Worm (Caenorhabditis elegans): ENCODE results near the gene mel-28.
"Not testable (repeated sequence)": the region's sequence is repeated elsewhere in the genome, so short reads cannot be mapped to it uniquely, and the experiment has no call there.

Gene mel-28

DNA sequence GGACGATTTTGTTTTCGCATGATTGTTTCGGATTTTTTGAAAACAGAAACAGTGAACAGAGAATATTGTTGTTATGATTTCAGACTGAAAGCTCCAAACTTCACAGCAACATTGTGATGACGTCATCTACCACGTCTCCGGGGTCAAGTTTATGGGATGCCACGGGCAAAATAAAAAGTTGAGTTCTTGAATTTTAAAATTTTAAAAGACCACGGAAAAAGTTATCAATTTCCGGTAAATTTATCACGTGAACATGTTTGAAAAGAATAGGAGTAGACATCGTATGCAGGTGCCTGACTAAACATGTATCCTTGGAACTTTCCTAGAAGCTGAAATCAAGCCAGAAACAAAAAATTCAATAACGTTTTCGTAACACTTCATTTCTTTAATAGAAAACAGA is 22.4 kb upstream of the mel-28 start, which contains the start of gene B0393.4:
Gene B0393.4, minus strand, starts transcription at position 101 of the 400 bp plus-strand sequence.
- TF ChIP-seq ztf-29 (GFP tag; IDR thresholded peaks at IDR 0.05) (no peak), T22C8.4 (GFP tag; IDR thresholded peaks at IDR 0.05) (no peak), ref-1 (GFP tag; conservative IDR thresholded peaks at IDR 0.05) (no peak), cog-1 (tag; optimal IDR thresholded peaks at IDR 0.05) (no peak), klf-2 (GFP tag; conservative IDR thresholded peaks at IDR 0.05) (no peak), tab-1 (GFP tag; IDR thresholded peaks at IDR 0.05) (no peak), ztf-23 (GFP tag; IDR thresholded peaks at IDR 0.05) (no peak), med-1 (GFP tag; optimal IDR thresholded peaks at IDR 0.05; ENCODE audit: insufficient read depth) (no peak), flt-1 (GFP tag; IDR thresholded peaks at IDR 0.05) (no peak)

DNA sequence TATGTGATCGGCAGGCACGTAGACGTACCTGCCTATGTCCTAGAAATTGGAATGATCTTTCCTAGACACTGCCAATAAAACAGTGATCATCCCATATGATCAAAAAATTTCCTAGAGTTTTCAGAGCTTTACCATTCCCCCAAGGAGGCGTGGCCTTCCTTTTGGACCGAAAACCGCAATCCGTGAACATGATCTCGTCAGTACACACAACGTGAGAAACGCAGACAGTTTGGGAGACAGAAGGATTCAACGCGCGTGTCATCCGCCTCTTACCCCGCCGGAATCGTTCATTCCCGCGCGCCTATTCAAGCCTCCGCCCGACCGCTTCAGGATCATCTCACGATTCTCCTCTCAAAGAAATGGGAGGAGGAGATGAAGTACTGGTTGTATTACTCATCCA is 20.4 kb upstream of the mel-28 start, which contains the start of gene B0393.5:
Gene B0393.5, plus strand, starts transcription at position 301 of the 400 bp plus-strand sequence.
- no peak for TF ChIP-seq tab-1 (GFP tag; IDR thresholded peaks at IDR 0.05)
- TF ChIP-seq T22C8.4 (GFP tag; IDR thresholded peaks at IDR 0.05), result no peak
- TF ChIP-seq cog-1 (tag; optimal IDR thresholded peaks at IDR 0.05), result no peak
- no peak for TF ChIP-seq klf-2 (GFP tag; conservative IDR thresholded peaks at IDR 0.05)
- TF ChIP-seq flt-1 (GFP tag; IDR thresholded peaks at IDR 0.05), result no peak
- no peak for TF ChIP-seq ztf-29 (GFP tag; IDR thresholded peaks at IDR 0.05)
- no peak for TF ChIP-seq ref-1 (GFP tag; conservative IDR thresholded peaks at IDR 0.05)
- no peak for TF ChIP-seq med-1 (GFP tag; optimal IDR thresholded peaks at IDR 0.05; ENCODE audit: insufficient read depth)

DNA sequence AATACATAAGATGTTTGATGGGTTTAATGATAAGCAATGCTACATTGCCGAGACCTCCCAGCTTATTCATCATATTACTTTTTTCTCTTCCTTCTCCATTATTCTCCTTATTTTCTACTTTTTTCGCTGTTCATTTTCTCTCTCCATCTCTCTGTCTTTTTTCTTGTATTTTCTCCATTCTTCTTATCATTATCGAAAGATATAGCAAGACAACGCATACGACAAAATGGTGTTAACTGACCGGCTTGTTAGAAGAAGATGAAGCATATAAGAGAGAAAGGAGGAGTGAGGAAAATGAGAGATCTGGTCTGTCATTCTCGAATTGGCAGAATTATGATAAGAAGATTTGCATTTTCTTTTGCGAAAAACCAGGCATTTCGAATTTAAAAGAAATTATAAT is 19.0 kb upstream of the mel-28 start:
- no peak for TF ChIP-seq med-1 (GFP tag; optimal IDR thresholded peaks at IDR 0.05; ENCODE audit: insufficient read depth)

DNA sequence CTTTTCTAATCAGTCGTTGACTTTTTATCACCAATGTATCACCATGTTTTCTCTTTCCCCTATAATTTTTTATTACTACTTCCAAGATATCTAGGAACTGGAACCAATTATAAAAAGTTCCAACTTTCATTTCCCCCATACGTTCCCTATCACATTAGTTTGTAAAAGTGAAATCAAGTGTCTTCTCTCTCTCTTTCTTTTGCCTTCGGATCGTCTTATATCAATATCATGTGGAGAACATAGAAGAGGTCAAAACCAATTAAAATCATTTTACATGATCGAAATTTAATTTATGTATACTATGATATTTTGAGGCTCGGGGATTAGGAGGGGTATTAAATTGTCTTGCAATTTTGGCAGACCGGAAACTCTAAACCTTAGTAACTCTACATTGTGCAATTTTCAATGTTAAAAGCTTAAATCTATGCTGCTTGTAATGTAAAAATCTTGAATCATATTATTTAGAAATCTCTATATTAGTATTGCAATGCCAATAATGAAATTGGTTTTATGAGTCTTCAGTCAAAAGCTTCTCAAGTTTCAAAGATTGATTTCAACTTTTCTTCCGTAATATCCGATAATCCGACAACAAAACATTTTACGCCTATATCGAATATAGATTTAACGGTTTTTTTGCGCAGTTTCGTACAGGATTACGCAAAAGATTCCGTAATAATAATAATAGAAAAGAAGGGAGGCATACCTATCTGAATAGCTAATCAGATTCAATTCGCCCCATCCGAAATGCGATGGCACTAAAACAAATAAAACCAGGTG is 17.8 kb upstream of the mel-28 start:
- TF ChIP-seq ztf-23 (GFP tag; IDR thresholded peaks at IDR 0.05), result no peak
- no peak for TF ChIP-seq med-1 (GFP tag; optimal IDR thresholded peaks at IDR 0.05; ENCODE audit: insufficient read depth)
- no peak for TF ChIP-seq flt-1 (GFP tag; IDR thresholded peaks at IDR 0.05)
- TF ChIP-seq ztf-29 (GFP tag; IDR thresholded peaks at IDR 0.05), result no peak
- TF ChIP-seq ref-1 (GFP tag; conservative IDR thresholded peaks at IDR 0.05), result no peak

DNA sequence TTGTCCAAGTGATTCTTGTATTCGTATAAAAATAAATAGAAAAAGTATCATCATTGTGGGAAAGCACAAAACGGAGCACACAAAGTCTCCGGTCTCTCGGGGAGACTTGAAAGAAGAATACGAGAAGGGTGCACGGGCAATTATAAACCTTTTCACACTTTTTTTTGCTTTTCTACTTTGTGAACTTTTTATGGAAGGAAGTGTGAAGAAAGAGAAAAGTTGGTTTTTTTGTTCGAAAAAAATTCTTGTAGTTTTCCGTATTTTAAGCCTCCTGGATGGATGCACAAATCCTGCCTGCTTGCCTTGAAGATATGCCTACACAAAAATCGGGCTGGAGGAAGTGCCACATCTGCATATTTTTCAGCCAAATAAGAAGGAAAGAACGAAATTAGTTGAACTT is 7.9 kb upstream of the mel-28 start, which contains the start of gene B0393.7:
Gene B0393.7, minus strand, starts transcription at position 101 of the 400 bp plus-strand sequence.
- TF ChIP-seq cog-1 (tag; optimal IDR thresholded peaks at IDR 0.05) (no peak), klf-2 (GFP tag; conservative IDR thresholded peaks at IDR 0.05) (no peak), med-1 (GFP tag; optimal IDR thresholded peaks at IDR 0.05; ENCODE audit: insufficient read depth) (no peak), ref-1 (GFP tag; conservative IDR thresholded peaks at IDR 0.05) (no peak), ztf-23 (GFP tag; IDR thresholded peaks at IDR 0.05) (no peak), flt-1 (GFP tag; IDR thresholded peaks at IDR 0.05) (no peak), T22C8.4 (GFP tag; IDR thresholded peaks at IDR 0.05) (no peak), ztf-29 (GFP tag; IDR thresholded peaks at IDR 0.05) (no peak), tab-1 (GFP tag; IDR thresholded peaks at IDR 0.05) (no peak)

DNA sequence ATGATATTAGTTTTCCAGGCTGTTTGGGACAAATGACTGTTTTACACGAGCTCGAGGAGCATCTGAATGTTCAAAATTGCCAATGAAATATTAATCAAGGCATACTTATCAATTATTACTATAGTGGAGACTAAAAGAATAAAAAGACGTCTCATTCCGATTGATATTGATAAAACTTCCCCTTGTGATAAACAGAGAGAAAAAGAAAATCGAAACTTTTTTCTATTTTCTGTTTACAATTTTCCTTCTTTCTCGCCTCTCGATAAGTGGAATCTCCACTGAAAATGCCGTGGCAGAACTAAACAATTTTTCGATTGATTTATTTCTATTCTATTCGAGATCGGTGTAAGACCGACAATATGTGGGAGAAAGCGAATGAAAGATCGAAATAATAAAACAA is 6.0 kb upstream of the mel-28 start, which contains the start of gene B0393.9:
Gene B0393.9, minus strand, starts transcription at position 303 of the 400 bp plus-strand sequence.
- TF ChIP-seq tab-1 (GFP tag; IDR thresholded peaks at IDR 0.05) (no peak), ref-1 (GFP tag; conservative IDR thresholded peaks at IDR 0.05) (no peak), med-1 (GFP tag; optimal IDR thresholded peaks at IDR 0.05; ENCODE audit: insufficient read depth) (no peak), ztf-29 (GFP tag; IDR thresholded peaks at IDR 0.05) (no peak), klf-2 (GFP tag; conservative IDR thresholded peaks at IDR 0.05) (no peak), T22C8.4 (GFP tag; IDR thresholded peaks at IDR 0.05) (no peak), cog-1 (tag; optimal IDR thresholded peaks at IDR 0.05) (no peak), ztf-23 (GFP tag; IDR thresholded peaks at IDR 0.05) (no peak), flt-1 (GFP tag; IDR thresholded peaks at IDR 0.05) (no peak)

DNA sequence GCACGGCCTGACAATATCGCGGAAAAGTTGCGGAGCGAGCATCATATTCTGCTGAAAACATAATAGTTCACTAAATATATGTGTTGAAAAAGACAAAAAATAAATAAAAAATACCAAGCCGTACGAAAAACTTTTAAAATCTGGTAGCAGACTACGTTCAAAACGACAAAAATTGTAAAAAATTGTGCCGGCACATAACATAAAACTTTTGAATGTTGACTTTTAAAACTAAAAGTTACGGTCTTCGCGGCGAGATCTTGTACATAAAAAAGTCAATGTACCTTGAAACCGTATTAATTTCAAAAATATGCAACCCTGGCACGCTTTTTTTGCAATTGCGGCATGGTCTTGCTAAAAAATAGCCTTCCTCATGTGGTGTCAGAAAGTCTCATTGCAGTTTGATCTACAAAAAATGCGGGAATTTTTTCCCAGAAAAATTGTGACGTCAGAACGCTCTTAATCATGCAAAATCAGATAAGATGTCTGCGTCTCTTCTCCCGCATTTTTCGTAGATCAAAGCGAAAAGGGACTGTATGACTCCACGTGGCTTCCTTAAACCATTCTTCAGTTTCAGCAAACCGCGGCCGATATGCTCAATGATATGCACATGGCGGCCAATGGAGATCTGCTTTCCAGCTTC is 3.8 kb upstream of the mel-28 start, which contains the start of the genes gex-5 and C38D4.10:
Gene gex-5, minus strand, starts transcription at position 51 of the 640 bp plus-strand sequence.
Gene C38D4.10, plus strand, starts transcription at position 590 of the 640 bp plus-strand sequence.
- not testable (repeated sequence) for TF ChIP-seq ztf-29, tab-1, ztf-23 (GFP tag; IDR thresholded peaks at IDR 0.05)

DNA sequence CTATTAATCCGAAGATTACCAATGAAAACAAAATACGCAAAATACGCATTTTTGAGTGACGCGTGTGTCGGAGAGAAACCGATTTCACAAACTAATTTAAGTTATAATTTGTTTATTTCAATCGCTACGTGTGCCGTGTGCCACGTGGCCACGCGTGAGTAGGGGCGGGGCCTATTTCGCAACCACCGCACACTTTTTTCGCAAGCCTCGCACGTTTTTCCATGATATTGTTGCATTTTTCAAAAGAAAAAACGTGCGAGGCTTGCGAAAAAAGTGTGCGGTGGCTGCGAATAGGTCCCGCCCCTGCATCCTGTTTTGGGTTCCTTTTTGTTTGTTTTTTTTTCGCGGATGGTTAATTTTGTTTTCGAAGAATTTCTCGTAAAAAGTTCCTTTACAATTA is 749 bp upstream of the mel-28 start, which contains the start of gene enu-3.2:
Gene enu-3.2, minus strand, starts transcription at position 105 of the 400 bp plus-strand sequence.
- TF ChIP-seq klf-2 (GFP tag; conservative IDR thresholded peaks at IDR 0.05); ztf-23 (GFP tag; IDR thresholded peaks at IDR 0.05); T22C8.4 (GFP tag; IDR thresholded peaks at IDR 0.05): not testable (repeated sequence)

DNA sequence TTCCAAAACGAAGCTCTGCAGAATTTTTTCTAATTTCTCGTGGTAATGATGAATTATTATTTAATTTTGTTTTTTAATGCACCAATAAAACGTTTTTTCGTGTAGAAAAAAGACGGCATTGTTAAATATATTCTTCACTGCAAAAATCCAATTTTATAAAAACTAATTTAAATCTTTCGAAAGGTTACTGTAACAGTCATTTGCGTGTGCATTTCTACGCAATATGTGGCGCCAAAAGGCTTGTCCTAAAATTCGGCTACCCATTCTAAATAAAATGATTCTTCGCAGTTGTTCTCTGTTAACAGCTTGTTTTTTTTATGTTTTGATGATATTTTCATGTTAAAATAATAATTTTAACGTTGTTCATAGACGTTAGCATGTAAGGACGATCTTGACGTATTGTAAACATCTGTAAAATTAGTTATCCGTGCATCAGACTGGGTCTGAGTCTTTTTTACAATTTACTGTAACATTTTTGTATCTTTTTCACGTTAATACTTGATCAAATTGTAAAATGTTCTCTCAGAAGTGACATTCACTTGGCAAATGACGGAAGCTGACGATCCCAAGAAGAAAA is 6.8 kb downstream of the mel-28 start, which contains the start of gene mip-1:
Gene mip-1, plus strand, starts transcription at position 527 of the 577 bp plus-strand sequence.
- no peak for TF ChIP-seq tab-1 (GFP tag; IDR thresholded peaks at IDR 0.05)
- no peak for TF ChIP-seq ztf-29 (GFP tag; IDR thresholded peaks at IDR 0.05)
- no peak for TF ChIP-seq ref-1 (GFP tag; conservative IDR thresholded peaks at IDR 0.05)

DNA sequence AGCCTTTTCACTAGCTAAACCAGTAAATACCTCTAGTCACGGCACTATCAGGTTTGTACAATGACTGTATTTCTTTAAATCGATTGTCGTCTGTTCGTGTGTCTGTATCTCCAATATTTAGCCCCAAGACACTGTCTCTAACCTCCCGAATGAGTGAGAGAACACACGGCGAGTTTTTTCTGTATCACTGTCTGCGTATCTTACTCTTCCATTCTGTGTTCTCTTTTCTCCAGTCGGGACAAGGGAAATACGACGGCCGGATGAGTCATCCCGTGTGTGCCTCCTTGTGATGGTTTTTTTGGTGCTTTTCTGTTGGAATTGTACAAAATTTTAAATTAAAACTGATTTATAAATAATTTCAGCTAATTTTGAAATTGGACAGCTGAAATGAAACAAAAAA is 10.2 kb downstream of the mel-28 start:
- TF ChIP-seq klf-2 (GFP tag; conservative IDR thresholded peaks at IDR 0.05) (no peak), cog-1 (tag; optimal IDR thresholded peaks at IDR 0.05) (no peak), T22C8.4 (GFP tag; IDR thresholded peaks at IDR 0.05) (0 out of 2 replicates have a peak, but pooled peaks have one; percentile 27)
